Worm (Caenorhabditis elegans) whole organism, late embryonic: ENCODE measurements around the gene nhr-206.

ENCODE experiments used
- C08G9.2 ChIP-seq: sonication (generic microtip); optimal IDR thresholded peaks from 2 replicates; lab custom pipeline; 2016; ENCODE audit warnings: mild to moderate bottlenecking, missing genetic modification characterization, moderate library complexity, missing compliant biosample characterization
- C38D4.7 ChIP-seq: fragments of 200-800 bp; sonication (Bioruptor generic); optimal IDR thresholded peaks from 2 replicates; lab custom pipeline; 2018; ENCODE audit warnings: mild to moderate bottlenecking, missing genetic modification characterization, moderate library complexity, missing compliant biosample characterization
- F13H6.1 ChIP-seq: sonication (generic microtip); optimal IDR thresholded peaks from 2 replicates; lab custom pipeline; 2016; ENCODE audit warnings: missing genetic modification characterization, missing compliant biosample characterization
- K02D7.2 ChIP-seq: sonication (generic microtip); optimal IDR thresholded peaks from 2 replicates; lab custom pipeline; 2017; ENCODE audit warnings: mild to moderate bottlenecking, missing genetic modification characterization, missing compliant biosample characterization
- K09A11.1 ChIP-seq: sonication (generic microtip); optimal IDR thresholded peaks from 2 replicates; lab custom pipeline; 2017; ENCODE audit warnings: antibody characterized with exemption, mild to moderate bottlenecking, missing genetic modification characterization, missing compliant biosample characterization; ENCODE audit not compliant: insufficient read depth
- ahr-1 ChIP-seq: sonication (generic microtip); optimal IDR thresholded peaks from 2 replicates; lab custom pipeline; 2016; ENCODE audit warnings: missing genetic modification characterization, missing compliant biosample characterization
- ama-1 ChIP-seq: fragments of 150-350 bp; optimal IDR thresholded peaks from 2 replicates; lab custom pipeline; 2014
- ceh-19 ChIP-seq: fragments of 200-800 bp; sonication (Bioruptor generic); optimal IDR thresholded peaks from 2 replicates; lab custom pipeline; 2018; ENCODE audit warnings: mild to moderate bottlenecking, missing genetic modification characterization, missing compliant biosample characterization
- ceh-24 ChIP-seq: sonication (generic microtip); optimal IDR thresholded peaks from 2 replicates; lab custom pipeline; 2016; ENCODE audit warnings: mild to moderate bottlenecking, missing genetic modification characterization, missing compliant biosample characterization
- ceh-30 ChIP-seq: fragments of 150-350 bp; optimal IDR thresholded peaks from 2 replicates; lab custom pipeline; 2014; ENCODE audit warnings: missing biosample characterization, missing genetic modification characterization
- ceh-31 ChIP-seq: sonication (generic microtip); optimal IDR thresholded peaks from 2 replicates; lab custom pipeline; 2016; ENCODE audit warnings: missing genetic modification characterization, missing compliant biosample characterization
- ceh-45 ChIP-seq: fragments of 200-800 bp; sonication (Bioruptor generic); IDR thresholded peaks from 2 replicates; pipeline ENCODE4 v1.3.6; 2022; ENCODE audit warnings: missing genetic modification reagents, missing genetic modification characterization, missing compliant biosample characterization
- ceh-48 ChIP-seq: sonication (generic microtip); optimal IDR thresholded peaks from 2 replicates; lab custom pipeline; 2016; ENCODE audit warnings: missing genetic modification characterization, inconsistent platforms, missing compliant biosample characterization
- che-1 ChIP-seq: sonication (generic microtip); optimal IDR thresholded peaks from 2 replicates; lab custom pipeline; 2016; ENCODE audit warnings: mild to moderate bottlenecking, missing genetic modification characterization, missing compliant biosample characterization
- dve-1 ChIP-seq: sonication (generic microtip); optimal IDR thresholded peaks from 2 replicates; lab custom pipeline; 2017; ENCODE audit warnings: antibody characterized with exemption, mild to moderate bottlenecking, missing genetic modification characterization, missing compliant biosample characterization
- elt-4 ChIP-seq: sonication (generic microtip); optimal IDR thresholded peaks from 2 replicates; lab custom pipeline; 2016; ENCODE audit warnings: missing genetic modification characterization, missing compliant biosample characterization
- ets-4 ChIP-seq: sonication (generic microtip); optimal IDR thresholded peaks from 2 replicates; lab custom pipeline; 2016; ENCODE audit warnings: missing genetic modification characterization, missing compliant biosample characterization
- eyg-1 ChIP-seq: sonication (generic microtip); optimal IDR thresholded peaks from 2 replicates; lab custom pipeline; 2016; ENCODE audit warnings: missing genotype, missing genetic modification characterization, missing compliant biosample characterization
- fkh-10 ChIP-seq: fragments of 150-350 bp; optimal IDR thresholded peaks from 2 replicates; lab custom pipeline; 2014; ENCODE audit warnings: missing biosample characterization, missing genetic modification reagents, missing genetic modification characterization
- fkh-6 ChIP-seq: sonication (generic microtip); optimal IDR thresholded peaks from 2 replicates; lab custom pipeline; 2016; ENCODE audit warnings: missing genetic modification characterization, missing compliant biosample characterization
- hlh-15 ChIP-seq: sonication (generic microtip); optimal IDR thresholded peaks from 2 replicates; lab custom pipeline; 2016; ENCODE audit warnings: missing genetic modification characterization, missing compliant biosample characterization
- hlh-8 ChIP-seq: sonication (generic microtip); optimal IDR thresholded peaks from 2 replicates; lab custom pipeline; 2016; ENCODE audit warnings: missing genotype, missing genetic modification characterization, missing compliant biosample characterization
- lim-6 ChIP-seq: sonication (generic microtip); optimal IDR thresholded peaks from 2 replicates; lab custom pipeline; 2016; ENCODE audit warnings: missing genetic modification characterization, missing compliant biosample characterization
- lin-11 ChIP-seq: fragments of 200-800 bp; sonication (Bioruptor generic); optimal IDR thresholded peaks from 2 replicates; lab custom pipeline; 2018; ENCODE audit warnings: mild to moderate bottlenecking, missing genetic modification characterization, missing compliant biosample characterization
- mec-3 ChIP-seq: sonication (generic microtip); optimal IDR thresholded peaks from 2 replicates; lab custom pipeline; 2016; ENCODE audit warnings: borderline replicate concordance, missing genetic modification characterization, missing compliant biosample characterization
- nhr-232 ChIP-seq: sonication (generic microtip); optimal IDR thresholded peaks from 2 replicates; lab custom pipeline; 2016; ENCODE audit warnings: missing genetic modification characterization, missing compliant biosample characterization
- npax-4 ChIP-seq: sonication (generic microtip); optimal IDR thresholded peaks from 2 replicates; lab custom pipeline; 2016; ENCODE audit warnings: missing genetic modification characterization, missing compliant biosample characterization
- odd-2 ChIP-seq: sonication (generic microtip); optimal IDR thresholded peaks from 2 replicates; lab custom pipeline; 2017; ENCODE audit warnings: antibody characterized with exemption, mild to moderate bottlenecking, missing genetic modification characterization, missing compliant biosample characterization
- pag-3 ChIP-seq: sonication (generic microtip); optimal IDR thresholded peaks from 2 replicates; lab custom pipeline; 2016; ENCODE audit warnings: missing compliant biosample characterization, missing genetic modification characterization, borderline replicate concordance
- pha-2 ChIP-seq: sonication (generic microtip); optimal IDR thresholded peaks from 2 replicates; lab custom pipeline; 2017; ENCODE audit warnings: mild to moderate bottlenecking, missing genetic modification characterization, missing compliant biosample characterization
- pqm-1 ChIP-seq: sonication (generic microtip); optimal IDR thresholded peaks from 2 replicates; lab custom pipeline; 2016; ENCODE audit warnings: missing genetic modification characterization, missing compliant biosample characterization
- pros-1 ChIP-seq: fragments of 150-350 bp; optimal IDR thresholded peaks from 2 replicates; lab custom pipeline; 2014; ENCODE audit warnings: missing biosample characterization, missing genetic modification reagents, missing genetic modification characterization
- ref-2 ChIP-seq: sonication (generic microtip); optimal IDR thresholded peaks from 2 replicates; lab custom pipeline; 2016; ENCODE audit warnings: missing genetic modification characterization, missing compliant biosample characterization
- rnt-1 ChIP-seq: sonication (generic microtip); optimal IDR thresholded peaks from 2 replicates; lab custom pipeline; 2016; ENCODE audit warnings: missing genetic modification characterization, missing compliant biosample characterization
- sox-2 ChIP-seq: fragments of 200-800 bp; sonication (Bioruptor generic); IDR thresholded peaks from 2 replicates; pipeline ENCODE4 v1.3.6; 2022; ENCODE audit warnings: missing genetic modification reagents, missing genetic modification characterization, missing compliant biosample characterization
- sox-4 ChIP-seq: sonication (generic microtip); optimal IDR thresholded peaks from 2 replicates; lab custom pipeline; 2017; ENCODE audit warnings: mild to moderate bottlenecking, missing genetic modification characterization, inconsistent platforms, missing compliant biosample characterization
- tbx-2 ChIP-seq: sonication (generic microtip); optimal IDR thresholded peaks from 2 replicates; lab custom pipeline; 2016; ENCODE audit warnings: missing genetic modification characterization, missing compliant biosample characterization
- unc-3 ChIP-seq, 2 experiments: fragments of 200-800 bp in 1 of 2; sonication (Bioruptor generic) in 1 of 2; sonication (generic microtip) in 1 of 2; conservative IDR thresholded peaks in 1 of 2; optimal IDR thresholded peaks in 1 of 2; 2 replicates each; pipeline versions ENCODE4 v1.3.6 to Lab custom; 2016 to 2022; ENCODE audit warnings: missing compliant biosample characterization in 2 of 2, missing genetic modification characterization in 2 of 2, missing genetic modification reagents in 1 of 2
- unc-55 ChIP-seq: sonication (generic microtip); optimal IDR thresholded peaks from 2 replicates; lab custom pipeline; 2017; ENCODE audit warnings: missing biosample characterization, missing genetic modification reagents, missing genetic modification characterization
- unc-86 ChIP-seq: sonication (generic microtip); optimal IDR thresholded peaks from 2 replicates; lab custom pipeline; 2016; ENCODE audit warnings: missing genetic modification characterization, missing compliant biosample characterization
- ztf-16 ChIP-seq: sonication (generic microtip); optimal IDR thresholded peaks from 2 replicates; lab custom pipeline; 2017; ENCODE audit warnings: missing genetic modification characterization, missing compliant biosample characterization

nhr-206 gene

DNA sequence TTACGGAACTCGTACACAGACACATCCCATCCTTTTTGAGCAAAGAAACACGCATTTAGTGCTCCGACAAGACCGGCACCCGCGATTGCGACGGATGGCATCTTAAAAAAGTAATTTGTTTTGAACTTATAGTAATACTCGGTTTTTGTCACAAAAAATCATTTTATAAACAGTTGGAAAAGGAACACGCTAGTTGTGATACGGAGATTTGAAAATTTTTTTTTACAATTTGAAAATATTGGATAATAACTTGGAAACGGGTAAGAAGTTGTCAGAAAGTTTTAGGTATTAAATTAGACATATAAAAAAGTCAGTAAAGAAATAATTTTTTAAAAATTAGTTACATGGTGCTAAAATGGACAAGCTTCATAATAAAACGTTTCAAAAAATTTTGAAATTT is 21.4 kb upstream of the nhr-206 start, which contains the start of gene kmo-1:
kmo-1 (minus strand) TSS at position 101 of the 400 bp plus-strand sequence.
- no peak for TF ChIP-seq lin-11 (tag; lab: Kevin White, UChicago)

DNA sequence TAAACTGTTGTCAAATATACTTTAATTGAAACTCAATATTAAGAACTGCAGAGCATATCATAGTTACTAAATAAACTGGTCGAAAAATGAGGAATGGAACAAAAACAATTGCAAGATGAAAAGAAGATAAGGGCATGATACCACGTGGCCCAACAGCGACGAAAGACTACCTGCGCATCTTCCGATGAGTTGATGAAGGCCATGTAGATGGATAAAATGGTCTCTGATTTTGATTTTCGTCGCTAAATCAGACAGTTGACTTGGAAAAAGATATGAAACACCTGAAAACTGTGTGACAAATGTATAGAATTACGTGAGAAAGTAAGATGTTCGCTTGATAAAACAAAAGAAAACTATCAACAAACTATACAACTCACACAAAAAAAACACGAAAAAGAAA is 20.3 kb upstream of the nhr-206 start:
- no peak for TF ChIP-seq elt-4 (tag; lab: Kevin White, UChicago)
- TF ChIP-seq dve-1: no peak
- TF ChIP-seq ceh-24: no peak
- no peak for TF ChIP-seq fkh-10
- no peak for TF ChIP-seq ama-1 (lab: Kevin White, UChicago)
- no peak for TF ChIP-seq K02D7.2 (tag; lab: Kevin White, UChicago)
- TF ChIP-seq pqm-1 (tag; lab: Kevin White, UChicago): no peak
- no peak for TF ChIP-seq che-1 (tag; lab: Kevin White, UChicago)
- no peak for TF ChIP-seq ceh-48 (tag; lab: Kevin White, UChicago)
- no peak for TF ChIP-seq tbx-2 (tag; lab: Kevin White, UChicago)
- TF ChIP-seq pag-3: no peak
- no peak for TF ChIP-seq nhr-232 (tag; lab: Kevin White, UChicago)
- TF ChIP-seq ceh-31: no peak
- no peak for TF ChIP-seq sox-2 (GFP tag; lab: Robert Waterston, UW)
- TF ChIP-seq pha-2 (tag; lab: Kevin White, UChicago): no peak
- TF ChIP-seq eyg-1 (tag; lab: Kevin White, UChicago): no peak
- no peak for TF ChIP-seq C08G9.2 (tag; lab: Kevin White, UChicago)
- no peak for TF ChIP-seq ceh-45
- no peak for TF ChIP-seq rnt-1 (tag; lab: Kevin White, UChicago)
- no peak for TF ChIP-seq C38D4.7

DNA sequence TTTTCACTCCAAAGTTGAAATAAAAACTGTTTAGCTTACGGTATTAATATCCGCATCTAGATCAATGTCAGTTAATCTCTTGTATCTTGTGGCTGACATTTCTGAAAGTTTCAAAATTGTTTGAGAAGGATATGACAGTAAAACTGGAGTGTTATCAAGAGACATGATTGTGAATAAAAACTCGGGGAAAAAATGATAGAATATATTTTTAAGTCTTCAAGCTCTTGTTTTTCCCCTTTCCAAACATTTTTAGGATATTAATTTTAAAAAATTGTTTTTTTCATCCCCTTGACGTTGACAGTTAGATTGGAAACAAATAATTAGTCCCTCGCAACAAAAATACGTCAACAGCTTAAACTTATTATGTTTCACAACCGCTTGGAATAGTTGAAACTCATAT is 16.9 kb upstream of the nhr-206 start, which contains the start of gene R07B7.6:
R07B7.6 (minus strand) TSS at position 101 of the 400 bp plus-strand sequence.
- TF ChIP-seq K02D7.2 (tag; lab: Kevin White, UChicago) (no peak), ahr-1 (tag; lab: Kevin White, UChicago) (no peak), F13H6.1 (no peak), sox-4 (tag; lab: Kevin White, UChicago) (no peak), ref-2 (tag; lab: Kevin White, UChicago) (no peak), ama-1 (lab: Kevin White, UChicago) (no peak), unc-55 (no peak), lim-6 (tag; lab: Kevin White, UChicago) (no peak), ceh-19 (no peak), pros-1 (tag; lab: Kevin White, UChicago) (no peak), fkh-10 (no peak), hlh-15 (tag; lab: Kevin White, UChicago) (no peak), lin-11 (tag; lab: Kevin White, UChicago) (no peak), K09A11.1 (tag; lab: Kevin White, UChicago) (no peak), eyg-1 (tag; lab: Kevin White, UChicago) (no peak), ets-4 (tag; lab: Kevin White, UChicago) (no peak), ztf-16 (tag; lab: Kevin White, UChicago) (no peak), sox-2 (GFP tag; lab: Robert Waterston, UW) (no peak), hlh-8 (tag; lab: Kevin White, UChicago) (no peak), C08G9.2 (tag; lab: Kevin White, UChicago) (no peak)

DNA sequence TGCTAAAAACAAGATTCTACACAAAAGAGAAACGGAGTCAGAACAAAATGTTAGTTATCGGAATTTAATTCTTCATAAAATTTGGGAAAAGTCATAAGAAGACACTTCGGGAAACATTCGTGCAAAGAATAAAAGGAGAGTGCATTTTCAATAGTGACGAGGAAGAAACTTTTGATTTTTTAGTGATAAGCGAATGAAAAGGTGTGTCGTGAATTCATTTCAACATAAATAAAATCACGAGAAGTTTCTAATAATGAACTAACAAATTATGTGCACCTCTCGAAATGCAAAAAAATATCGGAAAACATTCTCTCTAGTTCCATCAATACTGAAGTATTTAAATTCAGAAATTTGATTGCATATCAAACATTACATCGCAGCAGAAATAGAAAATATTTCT is 15.8 kb upstream of the nhr-206 start:
- TF ChIP-seq ceh-24 (no peak), odd-2 (tag; lab: Kevin White, UChicago) (no peak), fkh-6 (tag; lab: Kevin White, UChicago) (no peak), mec-3 (no peak), unc-86 (tag; lab: Kevin White, UChicago) (no peak), unc-3 (GFP tag; conservative IDR thresholded peaks at IDR 0.05; lab: Robert Waterston, UW) (no peak), unc-3 (tag; optimal IDR thresholded peaks at IDR 0.05; lab: Kevin White, UChicago) (no peak), nhr-232 (tag; lab: Kevin White, UChicago) (no peak), npax-4 (tag; lab: Kevin White, UChicago) (no peak), F13H6.1 (no peak), ceh-30 (tag; lab: Kevin White, UChicago) (no peak), K02D7.2 (tag; lab: Kevin White, UChicago) (no peak), ref-2 (tag; lab: Kevin White, UChicago) (no peak)
